Worm (Caenorhabditis elegans) whole organism, late embryonic: ENCODE results near the gene dhs-13.

Experiments
- ama-1 ChIP-seq: fragments of 150-350 bp; optimal IDR thresholded peaks from 2 replicates; lab custom pipeline; 2014
- ceh-34 ChIP-seq: sonication (generic microtip); optimal IDR thresholded peaks from 2 replicates; lab custom pipeline; 2016; ENCODE audit warnings: mild to moderate bottlenecking, missing genetic modification characterization, missing compliant biosample characterization
- dve-1 ChIP-seq: sonication (generic microtip); optimal IDR thresholded peaks from 2 replicates; lab custom pipeline; 2017; ENCODE audit warnings: antibody characterized with exemption, mild to moderate bottlenecking, missing genetic modification characterization, missing compliant biosample characterization
- elt-2 ChIP-seq: sonication (generic microtip); optimal IDR thresholded peaks from 2 replicates; lab custom pipeline; 2016; ENCODE audit warnings: missing genetic modification reagents, missing genetic modification characterization, missing compliant biosample characterization
- fkh-10 ChIP-seq: fragments of 150-350 bp; optimal IDR thresholded peaks from 2 replicates; lab custom pipeline; 2014; ENCODE audit warnings: missing biosample characterization, missing genetic modification reagents, missing genetic modification characterization
- fkh-6 ChIP-seq: sonication (generic microtip); optimal IDR thresholded peaks from 2 replicates; lab custom pipeline; 2016; ENCODE audit warnings: missing genetic modification characterization, missing compliant biosample characterization
- hlh-13 ChIP-seq: fragments of 200-800 bp; sonication (Bioruptor generic); optimal IDR thresholded peaks from 2 replicates; lab custom pipeline; 2018; ENCODE audit warnings: mild to moderate bottlenecking, missing genetic modification characterization, missing compliant biosample characterization
- lim-6 ChIP-seq: sonication (generic microtip); optimal IDR thresholded peaks from 2 replicates; lab custom pipeline; 2016; ENCODE audit warnings: missing genetic modification characterization, missing compliant biosample characterization
- odd-2 ChIP-seq: sonication (generic microtip); optimal IDR thresholded peaks from 2 replicates; lab custom pipeline; 2017; ENCODE audit warnings: antibody characterized with exemption, mild to moderate bottlenecking, missing genetic modification characterization, missing compliant biosample characterization

DNA sequence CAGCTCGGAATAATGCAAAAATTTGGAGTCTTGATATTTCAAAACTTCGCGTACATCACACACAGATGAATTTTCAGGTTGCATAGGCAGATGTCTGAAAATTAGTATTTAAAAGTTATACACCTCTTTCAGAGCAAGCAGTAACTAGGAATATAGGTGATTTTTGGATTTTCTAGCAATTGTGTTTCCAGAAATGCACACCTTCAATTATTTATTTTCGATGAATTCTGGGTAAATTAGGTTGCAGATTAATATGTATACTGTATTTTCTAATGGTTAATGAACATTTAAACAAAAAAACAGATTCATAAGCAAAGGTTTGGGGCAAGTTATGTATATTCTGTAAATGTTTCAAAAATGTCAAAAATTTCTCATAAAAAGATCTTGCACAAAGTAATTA is 30.5 kb downstream of the dhs-13 start, which contains the start of gene srab-25:
- TF ChIP-seq dve-1, result no peak
- TF ChIP-seq fkh-6 (tag; lab: Kevin White, UChicago), result no peak
- no peak for TF ChIP-seq fkh-10 (GFP tag; lab: Kevin White, UChicago)
- TF ChIP-seq lim-6 (tag; lab: Kevin White, UChicago), result no peak
- TF ChIP-seq ama-1, result no peak
- TF ChIP-seq ceh-34 (tag; lab: Kevin White, UChicago), result no peak
- no peak for TF ChIP-seq hlh-13
- no peak for TF ChIP-seq elt-2 (tag; lab: Kevin White, UChicago)
- no peak for TF ChIP-seq odd-2
